Worm (Caenorhabditis elegans): ENCODE results near the gene F32D8.15.

DNA sequence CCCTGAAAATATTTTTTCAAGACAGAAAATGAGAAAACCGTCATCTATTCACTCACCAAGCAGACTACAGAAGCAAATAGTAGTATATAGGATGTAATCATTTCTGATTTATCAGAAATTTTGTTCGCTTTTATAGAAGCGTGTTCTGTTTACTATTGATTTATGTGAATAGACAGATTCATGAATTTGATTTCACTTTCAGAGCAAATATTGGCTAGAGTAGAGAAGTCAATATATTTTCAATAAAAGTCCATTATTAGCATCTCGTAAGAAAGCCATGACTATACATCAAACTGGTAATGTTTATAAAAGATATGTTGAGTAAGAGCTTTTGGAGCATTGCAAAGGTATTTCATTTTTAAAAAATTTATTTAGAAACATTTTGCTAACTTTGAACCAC is 27.3 kb downstream of the F32D8.15 start, which contains the start of gene scvp-1:
- TF ChIP-seq nhr-76 (tag; optimal IDR thresholded peaks at IDR 0.05) (no peak), ztf-11 (tag; optimal IDR thresholded peaks at IDR 0.05) (no peak), unc-62 (GFP tag; optimal IDR thresholded peaks at IDR 0.05 in 1 of 2) (no peak), unc-62 (tag; optimal IDR thresholded peaks at IDR 0.05) (no peak), ama-1 (optimal IDR thresholded peaks at IDR 0.05) (no peak), hif-1 (tag; optimal IDR thresholded peaks at IDR 0.05) (no peak), pqm-1 (tag; optimal IDR thresholded peaks at IDR 0.05) (no peak), ctbp-1 (GFP tag; IDR thresholded peaks at IDR 0.05) (no peak), zag-1 (tag; optimal IDR thresholded peaks at IDR 0.05) (no peak), F10B5.3 (tag; optimal IDR thresholded peaks at IDR 0.05) (no peak), dve-1 (tag; optimal IDR thresholded peaks at IDR 0.05; ENCODE audit: insufficient read depth) (no peak), lin-13 (GFP tag; optimal IDR thresholded peaks at IDR 0.05) (no peak)
